Fruit fly (Drosophila melanogaster) whole organism, embryonic: ENCODE measurements around the gene E23.

Source experiments
- Ada2b ChIP-seq: fragments of 200-800 bp; sonication (Bioruptor generic); IDR thresholded peaks from 2 replicates; pipeline ENCODE4 v1.3.6; 2022; ENCODE audit warnings: missing biosample characterization, missing genetic modification characterization
- B-H1 ChIP-seq: fragments of 200-800 bp; sonication (Bioruptor generic); IDR thresholded peaks from 3 replicates; pipeline ENCODE4 v1.3.6; 2022; ENCODE audit warnings: missing biosample characterization, missing genetic modification characterization
- BEAF-32 ChIP-seq: fragments of 200-800 bp; sonication (Bioruptor generic); optimal IDR thresholded peaks from 3 replicates; lab custom pipeline; 2017; ENCODE audit warnings: missing biosample characterization, missing genetic modification characterization, mild to moderate bottlenecking, moderate library complexity, missing genetic modification reagents
- CG10274 ChIP-seq: fragments of 200-800 bp; sonication (Bioruptor generic); optimal IDR thresholded peaks from 3 replicates; lab custom pipeline; 2017; ENCODE audit warnings: missing biosample characterization, mild to moderate bottlenecking, missing genetic modification characterization
- CG10321 ChIP-seq: fragments of 200-800 bp; sonication (Bioruptor generic); IDR thresholded peaks from 2 replicates; pipeline ENCODE4 v1.3.6; 2022; ENCODE audit warnings: missing biosample characterization, missing genetic modification characterization
- CG10366 ChIP-seq: fragments of 200-800 bp; sonication (Bioruptor generic); IDR thresholded peaks from 2 replicates; pipeline ENCODE4 v1.3.6; 2022; ENCODE audit warnings: missing biosample characterization, missing genetic modification characterization
- CG11560 ChIP-seq: fragments of 200-800 bp; sonication (Bioruptor generic); IDR thresholded peaks from 3 replicates; pipeline ENCODE4 v1.3.6; 2022; ENCODE audit warnings: missing biosample characterization, missing genetic modification characterization
- CG12219 ChIP-seq: fragments of 200-800 bp; sonication (Bioruptor generic); optimal IDR thresholded peaks from 3 replicates; lab custom pipeline; 2018; ENCODE audit warnings: missing biosample characterization, mild to moderate bottlenecking, missing genetic modification characterization
- CG12299 ChIP-seq: fragments of 200-800 bp; sonication (Bioruptor generic); optimal IDR thresholded peaks from 2 replicates; lab custom pipeline; 2018; ENCODE audit warnings: missing biosample characterization, mild to moderate bottlenecking, missing genetic modification characterization
- CG13894 ChIP-seq: fragments of 200-800 bp; sonication (Bioruptor generic); optimal IDR thresholded peaks from 3 replicates; lab custom pipeline; 2018; ENCODE audit warnings: missing biosample characterization, mild to moderate bottlenecking, missing genetic modification characterization, moderate library complexity
- CG14710 ChIP-seq: fragments of 200-800 bp; sonication (Bioruptor generic); optimal IDR thresholded peaks from 3 replicates; lab custom pipeline; 2019; ENCODE audit warnings: missing biosample characterization, mild to moderate bottlenecking, missing genetic modification characterization, moderate library complexity
- CG15479 ChIP-seq: fragments of 200-800 bp; sonication (Bioruptor generic); optimal IDR thresholded peaks from 3 replicates; lab custom pipeline; 2019; ENCODE audit warnings: missing biosample characterization, mild to moderate bottlenecking, missing genetic modification characterization, moderate library complexity
- CG16779 ChIP-seq: fragments of 200-800 bp; sonication (Bioruptor generic); IDR thresholded peaks from 2 replicates; pipeline ENCODE4 v1.3.6; 2022; ENCODE audit warnings: missing biosample characterization, missing genetic modification characterization
- CG17612 ChIP-seq: fragments of 200-800 bp; sonication (Bioruptor generic); IDR thresholded peaks from 2 replicates; pipeline ENCODE4 v1.3.6; 2022; ENCODE audit warnings: missing biosample characterization, missing genetic modification characterization
- CG17829 ChIP-seq: fragments of 200-800 bp; optimal IDR thresholded peaks from 2 replicates; lab custom pipeline; 2019; ENCODE audit warnings: missing biosample characterization, mild to moderate bottlenecking, missing genetic modification characterization, moderate library complexity
- CG18011 ChIP-seq: fragments of 200-800 bp; sonication (Bioruptor generic); optimal IDR thresholded peaks from 2 replicates; lab custom pipeline; 2017; ENCODE audit warnings: missing biosample characterization, missing genetic modification characterization, mild to moderate bottlenecking, moderate library complexity, missing genotype
- CG18476 ChIP-seq: fragments of 200-800 bp; sonication (Bioruptor generic); optimal IDR thresholded peaks from 2 replicates; lab custom pipeline; 2016; ENCODE audit warnings: missing biosample characterization, mild to moderate bottlenecking, missing genetic modification characterization
- CG2120 ChIP-seq: fragments of 200-800 bp; sonication (Bioruptor generic); optimal IDR thresholded peaks from 3 replicates; lab custom pipeline; 2016; ENCODE audit warnings: missing biosample characterization, missing genetic modification characterization
- CG2889 ChIP-seq: fragments of 200-800 bp; sonication (Bioruptor generic); IDR thresholded peaks from 3 replicates; pipeline ENCODE4 v1.3.6; 2022; ENCODE audit warnings: missing biosample characterization, missing genetic modification characterization
- CG30403 ChIP-seq: fragments of 200-800 bp; sonication (Bioruptor generic); optimal IDR thresholded peaks from 3 replicates; lab custom pipeline; 2016; ENCODE audit warnings: missing biosample characterization, missing genetic modification characterization
- CG34422 ChIP-seq: fragments of 200-800 bp; sonication (Bioruptor generic); IDR thresholded peaks from 3 replicates; pipeline ENCODE4 v1.3.6; 2022; ENCODE audit warnings: missing biosample characterization, missing genetic modification characterization
- CG4707 ChIP-seq: fragments of 200-800 bp; sonication (Bioruptor generic); optimal IDR thresholded peaks from 2 replicates; lab custom pipeline; 2018; ENCODE audit warnings: missing biosample characterization, mild to moderate bottlenecking, missing genetic modification characterization, moderate library complexity
- CG5953 ChIP-seq: fragments of 200-800 bp; sonication (Bioruptor generic); IDR thresholded peaks from 2 replicates; pipeline ENCODE4 v1.3.6; 2022; ENCODE audit warnings: missing biosample characterization, missing genetic modification characterization
- CG6272 ChIP-seq: fragments of 200-800 bp; sonication (Bioruptor generic); IDR thresholded peaks from 2 replicates; pipeline ENCODE4 v1.3.6; 2022; ENCODE audit warnings: missing biosample characterization, missing genetic modification characterization
- CG6765 ChIP-seq: fragments of 200-800 bp; sonication (Bioruptor generic); optimal IDR thresholded peaks from 3 replicates; lab custom pipeline; 2017; ENCODE audit warnings: missing biosample characterization, mild to moderate bottlenecking, missing genetic modification characterization
- CG7271 ChIP-seq: fragments of 200-800 bp; sonication (Bioruptor generic); optimal IDR thresholded peaks from 2 replicates; lab custom pipeline; 2018; ENCODE audit warnings: missing biosample characterization, mild to moderate bottlenecking, missing genetic modification characterization, moderate library complexity
- CG8290 ChIP-seq, 3 experiments: fragments of 200-800 bp; sonication (Bioruptor generic); optimal IDR thresholded peaks; 2 replicates each; lab custom pipeline; 2016 to 2019; ENCODE audit warnings: missing biosample characterization in 3 of 3, missing genetic modification characterization in 3 of 3, mild to moderate bottlenecking in 2 of 3, moderate library complexity in 1 of 3
- D19B ChIP-seq: fragments of 200-800 bp; sonication (Bioruptor generic); optimal IDR thresholded peaks from 2 replicates; lab custom pipeline; 2017; ENCODE audit warnings: missing biosample characterization, mild to moderate bottlenecking, missing genetic modification characterization
- Dip3 ChIP-seq: fragments of 200-800 bp; sonication (Bioruptor generic); optimal IDR thresholded peaks from 3 replicates; lab custom pipeline; 2016; ENCODE audit warnings: missing biosample characterization, missing genetic modification characterization
- Dll ChIP-seq: fragments of 200-800 bp; sonication (Bioruptor generic); IDR thresholded peaks from 4 replicates; pipeline ENCODE4 v1.3.6; 2022; ENCODE audit warnings: missing biosample characterization, missing genetic modification characterization; ENCODE audit not compliant: partially characterized antibody
- ERR ChIP-seq: fragments of 200-800 bp; sonication (Bioruptor generic); optimal IDR thresholded peaks from 2 replicates; lab custom pipeline; 2016; ENCODE audit warnings: missing biosample characterization, missing genetic modification characterization
- HLHmδ ChIP-seq: fragments of 200-800 bp; sonication (Bioruptor generic); optimal IDR thresholded peaks from 2 replicates; lab custom pipeline; 2018; ENCODE audit warnings: missing biosample characterization, mild to moderate bottlenecking, missing genetic modification characterization, moderate library complexity
- HmgD ChIP-seq: fragments of 200-800 bp; sonication (Bioruptor generic); optimal IDR thresholded peaks from 3 replicates; lab custom pipeline; 2016; ENCODE audit warnings: missing biosample characterization, missing genetic modification characterization
- Neu2 ChIP-seq: fragments of 200-800 bp; sonication (Bioruptor generic); optimal IDR thresholded peaks from 3 replicates; lab custom pipeline; 2016; ENCODE audit warnings: missing biosample characterization, missing genetic modification characterization, borderline replicate concordance
- PHDP ChIP-seq: fragments of 200-800 bp; sonication (Bioruptor generic); optimal IDR thresholded peaks from 3 replicates; lab custom pipeline; 2018; ENCODE audit warnings: missing biosample characterization, mild to moderate bottlenecking, missing genetic modification characterization, moderate library complexity
- Sox102F ChIP-seq: fragments of 200-800 bp; sonication (Bioruptor generic); optimal IDR thresholded peaks from 2 replicates; lab custom pipeline; 2018; ENCODE audit warnings: missing biosample characterization, mild to moderate bottlenecking, missing genetic modification characterization, moderate library complexity
- Xrp1 ChIP-seq: fragments of 200-800 bp; sonication (Bioruptor generic); IDR thresholded peaks from 2 replicates; pipeline ENCODE4 v1.3.6; 2022; ENCODE audit warnings: missing biosample characterization, missing genetic modification characterization
- chn ChIP-seq: fragments of 200-800 bp; sonication (Bioruptor generic); optimal IDR thresholded peaks from 2 replicates; lab custom pipeline; 2016; ENCODE audit warnings: missing biosample characterization, missing genetic modification characterization
- crol ChIP-seq: fragments of 200-800 bp; sonication (Bioruptor generic); IDR thresholded peaks from 2 replicates; pipeline ENCODE4 v1.3.6; 2022; ENCODE audit warnings: missing biosample characterization, missing genetic modification characterization
- ems ChIP-seq: fragments of 200-800 bp; sonication (Bioruptor generic); optimal IDR thresholded peaks from 3 replicates; lab custom pipeline; 2016; ENCODE audit warnings: missing biosample characterization, missing genetic modification characterization
- fru ChIP-seq: fragments of >200 bp; optimal IDR thresholded peaks from 2 replicates; lab custom pipeline; 2017
- gro ChIP-seq: fragments of 200-800 bp; sonication (Bioruptor generic); optimal IDR thresholded peaks from 2 replicates; lab custom pipeline; 2016; ENCODE audit warnings: missing biosample characterization, missing genetic modification characterization
- nerfin-1 ChIP-seq: fragments of 200-800 bp; sonication (Bioruptor generic); optimal IDR thresholded peaks from 3 replicates; lab custom pipeline; 2019; ENCODE audit warnings: missing biosample characterization, mild to moderate bottlenecking, missing genetic modification characterization, moderate library complexity
- repo ChIP-seq: fragments of 200-800 bp; sonication (Bioruptor generic); optimal IDR thresholded peaks from 2 replicates; lab custom pipeline; 2016; ENCODE audit warnings: missing biosample characterization, missing genetic modification characterization
- row ChIP-seq: fragments of 200-800 bp; sonication (Bioruptor generic); IDR thresholded peaks from 3 replicates; pipeline ENCODE4 v1.3.6; 2022; ENCODE audit warnings: missing biosample characterization, missing genetic modification characterization
- run ChIP-seq: fragments of 200-800 bp; sonication (Bioruptor generic); optimal IDR thresholded peaks from 3 replicates; lab custom pipeline; 2018; ENCODE audit warnings: missing biosample characterization, mild to moderate bottlenecking, missing genetic modification characterization
- sima ChIP-seq: fragments of 200-800 bp; sonication (Bioruptor generic); optimal IDR thresholded peaks from 2 replicates; lab custom pipeline; 2016; ENCODE audit warnings: missing biosample characterization, missing genetic modification characterization
- stwl ChIP-seq: fragments of 200-800 bp; sonication (Bioruptor generic); optimal IDR thresholded peaks from 3 replicates; lab custom pipeline; 2018; ENCODE audit warnings: missing biosample characterization, mild to moderate bottlenecking, missing genetic modification characterization, moderate library complexity
- zen ChIP-seq: fragments of 200-800 bp; sonication (Bioruptor generic); optimal IDR thresholded peaks from 3 replicates; lab custom pipeline; 2018; ENCODE audit warnings: missing biosample characterization, mild to moderate bottlenecking, missing genetic modification characterization, moderate library complexity

Gene E23

dm6 chr2L:3348146-3348747 lies 6.4 kb downstream of the E23 start (continued):
- TF ChIP-seq CG30403 (GFP tag; lab: Kevin White, UChicago) (peak; percentile 75), ERR (GFP tag; lab: Kevin White, UChicago) (peak; percentile 17), CG17829 (tag; lab: Kevin White, UChicago) (peak; percentile 84), Xrp1 (peak; percentile 94), HmgD (GFP tag; lab: Kevin White, UChicago) (no peak), run (tag; lab: Kevin White, UChicago) (peak; percentile 81), CG15479 (no peak), ems (GFP tag; lab: Kevin White, UChicago) (peak; percentile 71), repo (peak; percentile 57), Sox102F (peak; percentile 95), CG4707 (GFP tag; lab: Kevin White, UChicago) (peak; percentile 73), CG6765 (GFP tag; lab: Kevin White, UChicago) (no peak), B-H1 (GFP tag; lab: Robert Waterston, UW) (peak; percentile 90), CG12219 (peak; percentile 73), CG13894 (no peak), CG12299 (tag; lab: Kevin White, UChicago) (peak; percentile 14), CG18011 (peak; percentile 10), Neu2 (GFP tag; lab: Kevin White, UChicago) (no peak), crol (GFP tag; lab: Robert Waterston, UW) (peak; percentile 87), sima (GFP tag; lab: Kevin White, UChicago) (no peak), D19B (no peak), CG11560 (tag; lab: Robert Waterston, UW) (no peak), CG7271 (tag; lab: Kevin White, UChicago) (peak; percentile 2), CG16779 (GFP tag; lab: Robert Waterston, UW) (no peak; the same call in 1 of the 2 replicates), CG14710 (tag; lab: Kevin White, UChicago) (peak; percentile 66), CG10321 (peak; percentile 32; the same call in 1 of the 2 replicates), CG18476 (GFP tag; lab: Kevin White, UChicago) (peak; percentile 51), stwl (tag; lab: Kevin White, UChicago) (peak; percentile 11), gro (GFP tag; lab: Kevin White, UChicago) (no peak), Ada2b (GFP tag; lab: Robert Waterston, UW) (peak; percentile 81), HLHmδ (GFP tag; lab: Kevin White, UChicago) (no peak), CG17612 (GFP tag; lab: Robert Waterston, UW) (no peak), CG2889 (GFP tag; lab: Robert Waterston, UW) (peak; percentile 72; the same call in 1 of the 3 replicates), CG8290 (GFP tag; optimal IDR thresholded peaks at IDR 0.05; lab: Kevin White, UChicago) (peak; percentile 22), CG8290 (tag; optimal IDR thresholded peaks at IDR 0.05; lab: Kevin White, UChicago) (no peak), CG5953 (peak; percentile 83), nerfin-1 (tag; lab: Kevin White, UChicago) (peak; percentile 78), Dll (GFP tag; lab: Robert Waterston, UW) (0 out of 4 replicates have a peak, but pooled peaks have one; percentile 27), fru (lab: Kevin White, UChicago) (no peak), BEAF-32 (GFP tag; lab: Kevin White, UChicago) (no peak), CG2120 (GFP tag; lab: Kevin White, UChicago) (no peak), CG6272 (peak; percentile 75), CG34422 (GFP tag; lab: Robert Waterston, UW) (peak; percentile 92), chn (GFP tag; lab: Kevin White, UChicago) (peak; percentile 76), PHDP (peak; percentile 82), zen (tag; lab: Kevin White, UChicago) (peak; percentile 48), CG10274 (GFP tag; lab: Kevin White, UChicago) (peak; percentile 6), CG10366 (peak; percentile 85), Dip3 (GFP tag; lab: Kevin White, UChicago) (peak; percentile 6), row (GFP tag; lab: Robert Waterston, UW) (peak; percentile 84)
